Worm (Caenorhabditis elegans): ENCODE results near the gene madf-11.

Gene madf-11

DNA sequence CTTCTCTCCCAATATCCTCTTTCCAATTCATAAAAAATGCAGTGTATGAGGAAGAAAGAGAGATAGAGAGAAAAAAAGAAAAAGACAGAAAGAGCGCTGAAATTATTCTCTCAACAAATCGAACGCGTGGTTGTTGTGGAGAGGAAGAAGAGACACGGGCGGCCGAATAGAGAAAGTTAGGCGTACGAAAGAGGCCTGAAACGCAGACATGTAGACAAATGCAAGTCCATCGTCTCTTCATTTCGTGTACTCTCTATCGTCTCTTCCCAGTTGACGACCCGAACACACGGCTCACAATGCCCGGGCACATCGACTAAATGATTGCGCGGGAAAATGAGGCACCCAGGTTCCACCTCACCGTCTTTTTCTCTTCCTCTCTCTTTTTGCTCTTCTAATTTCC lies 17.9 kb upstream of the madf-11 start (continued):
- no peak for TF ChIP-seq ztf-26 (tag; optimal IDR thresholded peaks at IDR 0.05)
- no peak for TF ChIP-seq ztf-25 (GFP tag; IDR thresholded peaks at IDR 0.05)
- TF ChIP-seq rec-8 (tag; optimal IDR thresholded peaks at IDR 0.05) = no peak
- TF ChIP-seq nhr-80 (tag; optimal IDR thresholded peaks at IDR 0.05) = peak; percentile 96
- peak; percentile 86 for TF ChIP-seq zfh-2 (GFP tag; conservative IDR thresholded peaks at IDR 0.05)
- peak; percentile 27 for TF ChIP-seq ceh-27 (GFP tag; optimal IDR thresholded peaks at IDR 0.05)
- TF ChIP-seq Y56A3A.18 (GFP tag; IDR thresholded peaks at IDR 0.05) = no peak
- no peak for TF ChIP-seq him-1 (tag; optimal IDR thresholded peaks at IDR 0.05)
- TF ChIP-seq mes-4 (tag; optimal IDR thresholded peaks at IDR 0.05) = no peak
- TF ChIP-seq somi-1 (GFP tag; optimal IDR thresholded peaks at IDR 0.05) = peak; percentile 26
- peak; percentile 8; the same call in 1 of the 2 replicates for TF ChIP-seq D2030.7 (GFP tag; IDR thresholded peaks at IDR 0.05)
- no peak for TF ChIP-seq ztf-6 (GFP tag; IDR thresholded peaks at IDR 0.05)
- peak; percentile 82 for TF ChIP-seq attf-5 (GFP tag; optimal IDR thresholded peaks at IDR 0.05)
- peak in 1 of 3 experiments; percentile 34 for TF ChIP-seq lin-35 (GFP tag; optimal IDR thresholded peaks at IDR 0.05)
- TF ChIP-seq nfyb-1 (GFP tag; IDR thresholded peaks at IDR 0.05) = no peak
- no peak for TF ChIP-seq attf-3 (GFP tag; conservative IDR thresholded peaks at IDR 0.05)
- peak; percentile 63 for TF ChIP-seq ekl-4 (GFP tag; IDR thresholded peaks at IDR 0.05)
- TF ChIP-seq dox-1 (GFP tag; IDR thresholded peaks at IDR 0.05) = peak; percentile 81
- 0 out of 2 replicates have a peak, but pooled peaks have one; percentile 23 for TF ChIP-seq rcor-1 (GFP tag; IDR thresholded peaks at IDR 0.05)
- no peak for TF ChIP-seq lsl-1 (GFP tag; optimal IDR thresholded peaks at IDR 0.05)
- TF ChIP-seq madf-3 (GFP tag; IDR thresholded peaks at IDR 0.05) = no peak
- TF ChIP-seq cebp-1 (GFP tag; IDR thresholded peaks at IDR 0.05) = no peak
- TF ChIP-seq cebp-1 (tag; optimal IDR thresholded peaks at IDR 0.05) = peak; percentile 71
- TF ChIP-seq gei-17 (GFP tag; optimal IDR thresholded peaks at IDR 0.05) = no peak
- peak; percentile 22; the same call in 1 of the 2 replicates for TF ChIP-seq C17E4.6 (GFP tag; IDR thresholded peaks at IDR 0.05)
- TF ChIP-seq nfya-1 (tag; optimal IDR thresholded peaks at IDR 0.05; ENCODE audit: borderline replicate concordance, insufficient read depth) = no peak
- peak; percentile 29 for TF ChIP-seq die-1 (tag; optimal IDR thresholded peaks at IDR 0.05)
- TF ChIP-seq madf-6 (GFP tag; IDR thresholded peaks at IDR 0.05) = peak; percentile 75
- TF ChIP-seq snpc-1.1 (tag; optimal IDR thresholded peaks at IDR 0.05; ENCODE audit: insufficient read depth) = no peak
- TF ChIP-seq K11D2.4 (GFP tag; IDR thresholded peaks at IDR 0.05) = no peak
- TF ChIP-seq egrh-3 (GFP tag; IDR thresholded peaks at IDR 0.05) = no peak
- no peak for TF ChIP-seq madf-10 (tag; optimal IDR thresholded peaks at IDR 0.05)
- no peak; the same call in 1 of the 2 replicates for TF ChIP-seq lin-26 (GFP tag; IDR thresholded peaks at IDR 0.05)
- TF ChIP-seq aptf-3 (GFP tag; IDR thresholded peaks at IDR 0.05) = no peak
- TF ChIP-seq C06A6.2 (GFP tag; conservative IDR thresholded peaks at IDR 0.05) = 0 out of 2 replicates have a peak, but pooled peaks have one; percentile 27
- TF ChIP-seq hmg-1.2 (GFP tag; IDR thresholded peaks at IDR 0.05) = peak; percentile 93
- no peak for TF ChIP-seq dpff-1 (tag; optimal IDR thresholded peaks at IDR 0.05)
- no peak for TF ChIP-seq ztf-28 (GFP tag; IDR thresholded peaks at IDR 0.05)
- peak; percentile 58 for TF ChIP-seq lin-40 (tag; optimal IDR thresholded peaks at IDR 0.05)
- no peak for TF ChIP-seq F23B12.7 (tag; optimal IDR thresholded peaks at IDR 0.05; ENCODE audit: insufficient read depth)
- peak; percentile 77; the same call in 1 of the 2 replicates for TF ChIP-seq aptf-2 (GFP tag; conservative IDR thresholded peaks at IDR 0.05)

Measured in whole organism, young adult.